Worm (Caenorhabditis elegans) whole organism, L1 larva: ENCODE data around the gene nhr-104.

Experiments
- C04F5.9 ChIP-seq: sonication (generic microtip); optimal IDR thresholded peaks from 2 replicates; lab custom pipeline; 2016; ENCODE audit warnings: missing genetic modification characterization, missing compliant biosample characterization
- C16A3.4 ChIP-seq: fragments of 150-350 bp; optimal IDR thresholded peaks from 2 replicates; lab custom pipeline; 2014; ENCODE audit warnings: missing biosample characterization, missing genetic modification characterization
- Y116A8C.19 ChIP-seq: sonication (generic microtip); optimal IDR thresholded peaks from 2 replicates; lab custom pipeline; 2016; ENCODE audit warnings: missing compliant biosample characterization, missing genetic modification characterization, borderline replicate concordance
- aha-1 ChIP-seq: fragments of 150-350 bp; optimal IDR thresholded peaks from 2 replicates; lab custom pipeline; 2014; ENCODE audit warnings: missing biosample characterization, missing genetic modification characterization
- ceh-88 ChIP-seq: fragments of 200-800 bp; sonication (Bioruptor generic); IDR thresholded peaks from 2 replicates; pipeline ENCODE4 v1.3.6; 2022; ENCODE audit warnings: missing genetic modification characterization, missing compliant biosample characterization
- efl-1 ChIP-seq, 4 experiments: fragments of 150-350 bp; optimal IDR thresholded peaks in 3 of 4; peaks in 1 of 4; 1 replicate in 1 of 4; 2 replicates in 3 of 4; lab custom pipeline; 2014; ENCODE audit warnings: missing biosample characterization in 2 of 4, missing genetic modification characterization in 2 of 4, missing genetic modification reagents in 2 of 4
- efl-3 ChIP-seq: fragments of 200-800 bp; sonication (Bioruptor generic); optimal IDR thresholded peaks from 2 replicates; lab custom pipeline; 2018; ENCODE audit warnings: mild to moderate bottlenecking, missing genetic modification characterization, missing compliant biosample characterization
- egl-13 ChIP-seq: sonication (generic microtip); optimal IDR thresholded peaks from 2 replicates; lab custom pipeline; 2016; ENCODE audit warnings: missing genotype, missing genetic modification reagents, missing genetic modification characterization, missing compliant biosample characterization
- egl-27 ChIP-seq, 2 experiments: fragments of 150-350 bp in 1 of 2; sonication (generic microtip); optimal IDR thresholded peaks; 3 replicates each; lab custom pipeline; 2017 to 2018; ENCODE audit warnings: missing biosample characterization in 2 of 2, missing genetic modification characterization in 2 of 2, missing genetic modification reagents in 2 of 2
- elt-2 ChIP-seq: sonication (generic microtip); optimal IDR thresholded peaks from 2 replicates; lab custom pipeline; 2016; ENCODE audit warnings: missing genetic modification characterization, mild to moderate bottlenecking, inconsistent platforms, missing compliant biosample characterization, missing genetic modification reagents
- fkh-4 ChIP-seq: sonication (generic microtip); optimal IDR thresholded peaks from 2 replicates; lab custom pipeline; 2016; ENCODE audit warnings: missing compliant biosample characterization, missing genetic modification characterization, borderline replicate concordance
- fkh-8 ChIP-seq: sonication (generic microtip); optimal IDR thresholded peaks from 2 replicates; lab custom pipeline; 2016; ENCODE audit warnings: mild to moderate bottlenecking, missing genetic modification characterization, missing compliant biosample characterization
- fos-1 ChIP-seq: fragments of 150-350 bp; optimal IDR thresholded peaks from 2 replicates; lab custom pipeline; 2014; ENCODE audit warnings: missing biosample characterization, missing genetic modification characterization
- grh-1 ChIP-seq: fragments of 200-800 bp; sonication (Bioruptor generic); IDR thresholded peaks from 2 replicates; pipeline ENCODE4 v1.3.6; 2022; ENCODE audit warnings: missing genetic modification reagents, missing genetic modification characterization, missing compliant biosample characterization
- hlh-4 ChIP-seq: sonication (generic microtip); optimal IDR thresholded peaks from 2 replicates; lab custom pipeline; 2016; ENCODE audit warnings: mild to moderate bottlenecking, missing genetic modification characterization, missing compliant biosample characterization
- hpl-2 ChIP-seq: fragments of 150-350 bp; optimal IDR thresholded peaks from 2 replicates; lab custom pipeline; 2014; ENCODE audit warnings: missing biosample characterization, missing genetic modification reagents, missing genetic modification characterization
- irx-1 ChIP-seq: sonication (generic microtip); optimal IDR thresholded peaks from 2 replicates; lab custom pipeline; 2016; ENCODE audit warnings: missing genetic modification characterization, missing compliant biosample characterization
- lin-13 ChIP-seq: fragments of 150-350 bp; optimal IDR thresholded peaks from 2 replicates; lab custom pipeline; 2014; ENCODE audit warnings: missing biosample characterization, missing genetic modification reagents, missing genetic modification characterization
- lin-35 ChIP-seq, 2 experiments: fragments of 150-350 bp; optimal IDR thresholded peaks; 2 replicates each; lab custom pipeline; 2014; ENCODE audit warnings: missing biosample characterization in 2 of 2, missing genetic modification characterization in 2 of 2, missing genetic modification reagents in 2 of 2
- lin-39 ChIP-seq: fragments of 150-350 bp; optimal IDR thresholded peaks from 2 replicates; lab custom pipeline; 2014; ENCODE audit warnings: missing biosample characterization, missing genetic modification reagents, missing genetic modification characterization
- lir-3 ChIP-seq: sonication (generic microtip); optimal IDR thresholded peaks from 2 replicates; lab custom pipeline; 2016; ENCODE audit warnings: mild to moderate bottlenecking, missing genetic modification characterization, moderate library complexity, missing compliant biosample characterization; ENCODE audit not compliant: poor library complexity
- lsy-2 ChIP-seq, 2 experiments: fragments of 150-350 bp; optimal IDR thresholded peaks; 2 replicates each; lab custom pipeline; 2014; ENCODE audit warnings: missing biosample characterization in 2 of 2, missing genetic modification characterization in 2 of 2
- nhr-20 ChIP-seq: sonication (generic microtip); optimal IDR thresholded peaks from 2 replicates; lab custom pipeline; 2016; ENCODE audit warnings: mild to moderate bottlenecking, missing genetic modification characterization, missing compliant biosample characterization
- nhr-237 ChIP-seq: fragments of 150-350 bp; optimal IDR thresholded peaks from 2 replicates; lab custom pipeline; 2014; ENCODE audit warnings: missing biosample characterization, missing genetic modification characterization
- nhr-71 ChIP-seq: sonication (generic microtip); optimal IDR thresholded peaks from 2 replicates; lab custom pipeline; 2016; ENCODE audit warnings: mild to moderate bottlenecking, missing genetic modification characterization, moderate library complexity, missing compliant biosample characterization
- pag-3 ChIP-seq: sonication (generic microtip); optimal IDR thresholded peaks from 2 replicates; lab custom pipeline; 2017; ENCODE audit warnings: missing genetic modification characterization, mild to moderate bottlenecking, missing compliant biosample characterization, antibody characterized with exemption, borderline replicate concordance; ENCODE audit not compliant: insufficient read depth
- snpc-4 ChIP-seq: fragments of 150-350 bp; optimal IDR thresholded peaks from 2 replicates; lab custom pipeline; 2014; ENCODE audit warnings: missing biosample characterization, missing genetic modification characterization
- sox-4 ChIP-seq: sonication (generic microtip); optimal IDR thresholded peaks from 2 replicates; lab custom pipeline; 2016; ENCODE audit warnings: missing genetic modification characterization, missing compliant biosample characterization
- sptf-1 ChIP-seq: fragments of 150-350 bp; optimal IDR thresholded peaks from 2 replicates; lab custom pipeline; 2014; ENCODE audit warnings: missing biosample characterization, missing genetic modification characterization
- swsn-7 ChIP-seq: sonication (generic microtip); optimal IDR thresholded peaks from 2 replicates; lab custom pipeline; 2016; ENCODE audit warnings: missing genetic modification characterization, missing compliant biosample characterization
- unc-86 ChIP-seq: sonication (generic microtip); optimal IDR thresholded peaks from 2 replicates; lab custom pipeline; 2016; ENCODE audit warnings: missing genetic modification characterization, missing compliant biosample characterization
- vab-15 ChIP-seq: sonication (generic microtip); optimal IDR thresholded peaks from 2 replicates; lab custom pipeline; 2017; ENCODE audit warnings: missing genotype, mild to moderate bottlenecking, missing genetic modification characterization, missing compliant biosample characterization
- xbp-1 ChIP-seq: sonication (generic microtip); optimal IDR thresholded peaks from 2 replicates; lab custom pipeline; 2016; ENCODE audit warnings: missing genetic modification characterization, missing compliant biosample characterization
- ztf-11 ChIP-seq, 2 experiments: sonication (generic microtip); optimal IDR thresholded peaks; 2 replicates each; lab custom pipeline; 2016 to 2017; ENCODE audit warnings: missing genetic modification characterization in 2 of 2, missing biosample characterization in 1 of 2, missing compliant biosample characterization in 1 of 2

The nhr-104 gene

DNA sequence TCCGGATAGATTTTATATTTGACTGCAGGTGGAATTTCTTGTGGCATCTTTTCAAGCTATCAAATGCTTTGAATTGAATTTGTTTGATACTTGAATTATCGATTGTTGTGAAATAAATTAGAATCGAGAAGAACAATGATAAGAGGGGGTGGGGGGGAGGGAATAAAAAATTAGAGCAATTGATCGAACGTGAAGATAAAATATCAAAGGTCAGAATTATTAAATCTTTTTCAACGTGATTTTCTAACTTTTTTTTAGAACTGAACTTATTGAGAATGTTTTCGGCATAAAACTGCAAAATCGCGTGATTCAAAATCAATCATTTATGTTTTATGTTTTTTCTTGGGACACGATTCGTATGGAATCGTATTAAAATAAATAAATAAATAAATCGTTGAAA, 38.7 kb upstream of the nhr-104 start, which contains the start of gene mpz-4:
mpz-4 (minus strand) TSS at position 101 of the 400 bp plus-strand sequence.
- no peak for TF ChIP-seq lsy-2 (tag; optimal IDR thresholded peaks at IDR 0.05; lab: Kevin White, UChicago)
- TF ChIP-seq egl-13 (tag; lab: Kevin White, UChicago) = no peak
- no peak for TF ChIP-seq vab-15
- TF ChIP-seq swsn-7 (tag; lab: Kevin White, UChicago) = no peak
- TF ChIP-seq lir-3 (tag; lab: Kevin White, UChicago) = no peak
- no peak for TF ChIP-seq nhr-71
- TF ChIP-seq egl-27 (tag; optimal IDR thresholded peaks at IDR 0.05; lab: Kevin White, UChicago) = no peak
- TF ChIP-seq unc-86 (tag; lab: Kevin White, UChicago) = no peak
- TF ChIP-seq nhr-20 (tag; lab: Kevin White, UChicago) = no peak
- no peak for TF ChIP-seq fos-1
- no peak for TF ChIP-seq C16A3.4 (tag; lab: Kevin White, UChicago)
- no peak for TF ChIP-seq fkh-8 (tag; lab: Kevin White, UChicago)
- no peak for TF ChIP-seq lin-13
- TF ChIP-seq grh-1 = no peak
- TF ChIP-seq C04F5.9 = no peak

DNA sequence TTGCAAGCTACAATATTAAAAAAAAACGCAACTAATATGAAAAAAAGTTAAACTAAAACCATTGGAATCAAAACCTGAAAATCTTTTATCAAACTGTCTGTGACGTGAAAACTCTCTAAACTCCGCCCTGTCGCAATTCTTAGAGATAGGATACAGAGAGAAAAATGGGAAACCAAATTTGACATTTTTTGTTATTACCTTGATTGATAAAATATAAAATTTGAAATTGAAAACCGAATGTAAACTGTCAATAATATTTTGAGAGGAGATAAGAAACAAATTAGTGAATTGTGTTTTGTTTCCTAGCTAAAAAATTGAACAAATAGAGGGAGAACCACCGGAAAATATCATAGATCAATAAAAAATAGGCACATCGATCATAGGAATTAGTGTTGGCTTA, 33.4 kb upstream of the nhr-104 start:
- TF ChIP-seq hpl-2 (GFP tag; lab: Kevin White, UChicago) = no peak
- TF ChIP-seq efl-1 (optimal IDR thresholded peaks at IDR 0.05; lab: Kevin White, UChicago) = no peak
- TF ChIP-seq efl-1 (GFP tag; optimal IDR thresholded peaks at IDR 0.05 in 1 of 2; lab: Kevin White, UChicago) = peak in 1 of 2 experiments; percentile 54

DNA sequence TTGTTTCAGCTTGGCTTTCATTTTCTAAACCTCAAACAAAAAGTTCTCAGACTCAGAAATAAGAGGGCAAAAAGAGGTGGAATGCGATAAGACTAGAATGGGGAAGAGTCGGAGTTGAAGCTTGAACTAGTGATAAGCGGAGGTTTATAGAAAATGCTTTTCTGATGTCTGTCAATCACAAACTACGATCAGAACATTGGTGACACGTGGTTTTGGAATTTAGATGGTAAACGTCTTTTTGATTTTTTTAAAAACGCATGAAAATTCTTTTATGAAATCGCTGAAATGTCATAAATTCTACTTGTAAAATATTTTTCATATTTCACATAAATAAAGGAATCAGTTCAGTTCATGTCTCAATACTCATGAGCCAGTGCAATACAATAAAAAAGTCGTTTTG, 32.6 kb upstream of the nhr-104 start, which contains the start of gene H06H21.8:
H06H21.8 (minus strand) TSS at position 78 of the 400 bp plus-strand sequence.
- TF ChIP-seq efl-1 (optimal IDR thresholded peaks at IDR 0.05; lab: Kevin White, UChicago) (no peak), efl-1 (GFP tag; optimal IDR thresholded peaks at IDR 0.05 in 1 of 2; lab: Kevin White, UChicago) (peak in 1 of 2 experiments; percentile 76), lin-35 (GFP tag; optimal IDR thresholded peaks at IDR 0.05; lab: Kevin White, UChicago) (peak in 1 of 2 experiments; percentile 11), irx-1 (no peak), elt-2 (peak; percentile 35), fkh-8 (tag; lab: Kevin White, UChicago) (no peak), snpc-4 (no peak)

DNA sequence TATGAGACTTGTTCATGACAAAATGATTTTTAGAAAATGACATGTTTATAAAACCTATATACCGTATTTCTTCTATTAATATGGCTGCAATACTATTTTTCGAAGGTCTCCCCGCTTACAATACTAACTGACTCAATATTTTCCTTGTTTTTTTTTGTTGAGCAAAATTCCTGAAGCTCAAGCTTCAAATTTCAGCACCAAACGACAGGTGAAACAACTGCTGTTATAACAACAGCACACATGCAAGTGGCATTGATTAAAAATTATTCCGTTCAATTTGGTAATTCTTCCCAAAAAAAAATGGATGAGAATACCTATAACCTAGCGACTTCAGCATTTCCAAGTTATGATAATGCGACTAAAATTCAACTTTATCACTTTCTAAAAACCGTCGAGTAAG, 25.7 kb upstream of the nhr-104 start, which contains the start of gene srw-94:
srw-94 (plus strand) TSS at position 301 of the 400 bp plus-strand sequence.
- TF ChIP-seq vab-15 = no peak
- TF ChIP-seq pag-3 (tag; lab: Kevin White, UChicago) = no peak
- no peak for TF ChIP-seq swsn-7 (tag; lab: Kevin White, UChicago)
- TF ChIP-seq xbp-1 = no peak
- TF ChIP-seq sptf-1 (tag; lab: Kevin White, UChicago) = no peak
- TF ChIP-seq fkh-8 (tag; lab: Kevin White, UChicago) = no peak
- no peak for TF ChIP-seq efl-3 (GFP tag; lab: Kevin White, UChicago)
- no peak for TF ChIP-seq aha-1 (tag; lab: Kevin White, UChicago)
- no peak for TF ChIP-seq nhr-237
- no peak for TF ChIP-seq ceh-88 (GFP tag; lab: Robert Waterston, UW)
- TF ChIP-seq Y116A8C.19 = no peak
- no peak for TF ChIP-seq ztf-11 (tag; optimal IDR thresholded peaks at IDR 0.05; lab: Kevin White, UChicago)
- TF ChIP-seq fkh-4 (tag; lab: Kevin White, UChicago) = no peak
- no peak for TF ChIP-seq sox-4 (tag; lab: Kevin White, UChicago)
- no peak for TF ChIP-seq irx-1
- no peak for TF ChIP-seq lin-39 (tag; lab: Kevin White, UChicago)
- TF ChIP-seq egl-27 (tag; optimal IDR thresholded peaks at IDR 0.05; lab: Kevin White, UChicago) = no peak
- TF ChIP-seq hlh-4 (tag; lab: Kevin White, UChicago) = no peak
- TF ChIP-seq hpl-2 (GFP tag; lab: Kevin White, UChicago) = no peak
